Fruit fly (Drosophila melanogaster): ENCODE data around the gene CG14316.
A peak's percentile ranks its signal among the peaks of the same experiment; 100 is the strongest.

The CG14316 gene

DNA sequence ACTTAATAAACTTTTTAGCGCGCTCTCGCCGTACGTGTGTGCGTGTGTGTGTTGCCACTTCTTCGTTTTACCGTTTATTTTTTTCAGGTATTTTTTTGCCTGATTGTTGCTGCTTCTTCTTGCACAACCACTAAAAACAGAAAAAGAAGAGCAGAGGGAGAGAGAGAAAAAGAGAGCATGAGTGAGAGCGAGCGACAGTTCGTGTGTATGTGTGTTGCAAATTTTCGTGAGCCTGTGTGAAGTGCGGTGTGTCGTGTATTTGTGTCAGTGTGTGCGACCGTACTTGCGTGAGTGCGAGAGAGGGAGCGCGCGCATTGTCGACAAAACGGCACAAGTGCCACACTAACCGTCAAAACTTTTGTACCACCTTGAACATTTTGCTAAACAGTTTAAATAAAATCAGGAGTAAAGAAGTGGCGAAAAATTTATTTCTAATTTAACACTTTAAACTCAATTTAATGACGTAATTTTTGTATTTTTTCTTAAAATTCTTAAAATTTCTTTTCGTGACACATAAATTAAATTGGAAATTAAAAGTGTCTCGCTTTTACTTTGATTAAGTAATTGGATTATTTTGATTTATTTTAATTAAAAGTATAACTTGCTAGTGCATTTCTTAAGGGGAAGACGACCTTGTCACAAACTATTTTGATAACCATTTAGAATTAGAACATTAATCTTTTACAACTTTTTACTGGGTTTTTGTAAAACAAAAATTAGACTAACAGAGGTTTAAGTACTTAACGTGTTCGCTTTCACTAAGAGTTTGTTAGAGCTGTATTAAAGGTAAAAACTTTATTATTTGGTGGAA is 45.3 kb downstream of the CG14316 start (continued):
- TF ChIP-seq net (GFP tag; optimal IDR thresholded peaks at IDR 0.05) (peak; percentile 81), Sox102F (GFP tag; optimal IDR thresholded peaks at IDR 0.05) (peak; percentile 50), spab (GFP tag; optimal IDR thresholded peaks at IDR 0.05) (peak; percentile 79), CG34406 (GFP tag; optimal IDR thresholded peaks at IDR 0.05) (peak; percentile 23), Smox (GFP tag; optimal IDR thresholded peaks at IDR 0.05) (peak; percentile 63), CG11762 (GFP tag; optimal IDR thresholded peaks at IDR 0.05; ENCODE audit: insufficient read depth) (no peak), Eip78C (GFP tag) (peak; percentile 88), CG32006 (GFP tag; optimal IDR thresholded peaks at IDR 0.05) (peak; percentile 67), salr (GFP tag; optimal IDR thresholded peaks at IDR 0.05) (peak; percentile 64 to 75)

DNA sequence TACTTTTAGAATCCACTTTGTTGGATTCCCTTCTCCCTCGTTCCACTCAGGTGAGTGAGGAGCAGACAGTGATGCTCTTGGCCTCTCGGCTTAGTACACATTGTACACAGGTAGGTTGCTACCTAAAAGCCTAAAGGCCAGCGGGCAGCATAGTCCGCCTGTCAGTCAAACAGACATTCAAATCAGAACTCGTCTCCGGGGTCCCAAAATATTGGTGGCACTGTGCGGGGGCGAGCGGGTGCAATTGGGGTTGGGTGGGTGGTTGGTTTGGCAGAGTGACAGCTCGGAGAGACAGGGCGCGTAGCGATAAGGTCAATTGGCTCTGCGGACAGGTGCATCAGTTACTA is 45.9 kb downstream of the CG14316 start:
- TF ChIP-seq fkh (GFP tag; optimal IDR thresholded peaks at IDR 0.05) (no peak), Sox14 (GFP tag; optimal IDR thresholded peaks at IDR 0.05) (no peak), CG8319 (GFP tag; optimal IDR thresholded peaks at IDR 0.05) (no peak), Met (GFP tag; optimal IDR thresholded peaks at IDR 0.05) (no peak), pdm3 (GFP tag; optimal IDR thresholded peaks at IDR 0.05) (no peak)

DNA sequence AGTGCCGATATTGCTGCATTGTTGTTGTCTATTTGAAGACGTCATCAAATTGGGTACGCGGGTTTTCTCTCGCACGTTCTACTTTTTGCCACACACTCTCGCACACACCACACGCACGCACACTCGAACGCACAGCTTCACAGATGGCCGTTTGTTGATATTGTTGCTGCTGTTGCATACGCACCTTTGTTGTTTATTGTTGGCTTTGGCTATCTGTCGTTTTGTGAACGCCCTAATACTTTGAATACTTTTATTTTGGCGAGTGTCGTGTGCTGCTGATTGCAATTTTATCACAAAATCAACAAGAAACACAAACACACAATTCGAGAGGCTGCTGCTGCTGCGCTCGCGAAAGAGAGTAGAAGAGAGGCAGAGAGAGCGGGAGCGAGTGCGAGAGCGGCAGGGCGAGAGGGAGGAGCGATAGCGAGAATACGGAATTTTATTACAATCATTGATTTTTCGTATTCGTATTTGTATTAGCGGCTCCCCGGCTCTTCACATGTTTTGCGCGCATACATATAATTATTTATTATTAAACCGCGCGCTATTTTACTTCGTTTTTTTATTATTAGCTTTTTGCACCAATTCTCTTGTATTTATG is 46.7 kb downstream of the CG14316 start:
- peak; percentile 12 for TF ChIP-seq CG3032 (tag; optimal IDR thresholded peaks at IDR 0.05)
- TF ChIP-seq esn (GFP tag; optimal IDR thresholded peaks at IDR 0.05), result peak; percentile 48
- TF ChIP-seq topi (GFP tag; optimal IDR thresholded peaks at IDR 0.05), result peak; percentile 17
- TF ChIP-seq Eip78C (GFP tag), result peak; percentile 72
- TF ChIP-seq CG6808 (GFP tag; optimal IDR thresholded peaks at IDR 0.05), result peak; percentile 21
- peak; percentile 23 for TF ChIP-seq Hr4 (GFP tag; optimal IDR thresholded peaks at IDR 0.05)
- peak; percentile 97 for TF ChIP-seq fkh (GFP tag; optimal IDR thresholded peaks at IDR 0.05)
- no peak for TF ChIP-seq Hr39 (GFP tag; optimal IDR thresholded peaks at IDR 0.05)
- no peak for TF ChIP-seq dac (GFP tag; optimal IDR thresholded peaks at IDR 0.05)
- TF ChIP-seq CG1621 (tag; optimal IDR thresholded peaks at IDR 0.05), result peak; percentile 50
- peak; percentile 39 for TF ChIP-seq CG6792 (GFP tag; optimal IDR thresholded peaks at IDR 0.05)
- TF ChIP-seq CG6854 (GFP tag; optimal IDR thresholded peaks at IDR 0.05), result peak; percentile 42
- TF ChIP-seq Sox102F (GFP tag; optimal IDR thresholded peaks at IDR 0.05), result peak; percentile 56
- peak; percentile 55 for TF ChIP-seq svp (GFP tag)
- peak; percentile 38 for TF ChIP-seq CG16779 (tag; optimal IDR thresholded peaks at IDR 0.05)
- peak; percentile 53 for TF ChIP-seq fd85E (GFP tag; optimal IDR thresholded peaks at IDR 0.05)
- TF ChIP-seq CG34406 (GFP tag; optimal IDR thresholded peaks at IDR 0.05), result peak; percentile 41
- no peak for TF ChIP-seq OdsH (GFP tag; optimal IDR thresholded peaks at IDR 0.05)
- peak; percentile 24 to 43 for TF ChIP-seq ss (GFP tag; optimal IDR thresholded peaks at IDR 0.05)
- TF ChIP-seq vri (GFP tag; optimal IDR thresholded peaks at IDR 0.05), result peak; percentile 80
- peak; percentile 37 for TF ChIP-seq CG9139 (GFP tag; optimal IDR thresholded peaks at IDR 0.05)
- peak; percentile 40 for TF ChIP-seq Eip75B (GFP tag; optimal IDR thresholded peaks at IDR 0.05)
- no peak for TF ChIP-seq CG8119 (GFP tag; IDR thresholded peaks at IDR 0.05)
- peak; percentile 41 for TF ChIP-seq spab (GFP tag; optimal IDR thresholded peaks at IDR 0.05)
- TF ChIP-seq pdm3 (GFP tag; optimal IDR thresholded peaks at IDR 0.05), result peak; percentile 5
- TF ChIP-seq eg (GFP tag; IDR thresholded peaks at IDR 0.05), result no peak
- TF ChIP-seq Sox14 (GFP tag; optimal IDR thresholded peaks at IDR 0.05), result peak; percentile 6
- TF ChIP-seq Ets96B (tag; optimal IDR thresholded peaks at IDR 0.05), result no peak
- peak; percentile 27 for TF ChIP-seq CG11762 (GFP tag; optimal IDR thresholded peaks at IDR 0.05; ENCODE audit: insufficient read depth)
- TF ChIP-seq CG32006 (GFP tag; optimal IDR thresholded peaks at IDR 0.05), result peak; percentile 23
- TF ChIP-seq Met (GFP tag; optimal IDR thresholded peaks at IDR 0.05), result peak; percentile 44
- TF ChIP-seq CG8632 (GFP tag; optimal IDR thresholded peaks at IDR 0.05), result peak; percentile 45
- TF ChIP-seq CG3919 (GFP tag; optimal IDR thresholded peaks at IDR 0.05), result no peak
- peak; percentile 96 for TF ChIP-seq CG6276 (GFP tag; optimal IDR thresholded peaks at IDR 0.05)
- no peak for TF ChIP-seq cyc (GFP tag; optimal IDR thresholded peaks at IDR 0.05)
- TF ChIP-seq salr (GFP tag; optimal IDR thresholded peaks at IDR 0.05), result no peak
- TF ChIP-seq dsx (GFP tag; optimal IDR thresholded peaks at IDR 0.05; ENCODE audit: poor library complexity, severe bottlenecking), result peak; percentile 57
